Worm (Caenorhabditis elegans): ENCODE data around the gene T28A11.19.

The T28A11.19 gene

ce11 chrV:3227373-3227772 is 41.9 kb downstream of the T28A11.19 start, which contains the start of gene K08D9.2:
Gene K08D9.2, plus strand, starts transcription at chrV:3227673.
- no peak for TF ChIP-seq F16B12.6 (tag; optimal IDR thresholded peaks at IDR 0.05)
- TF ChIP-seq hlh-4 (tag; optimal IDR thresholded peaks at IDR 0.05), result no peak
- no peak for TF ChIP-seq mef-2 (tag; optimal IDR thresholded peaks at IDR 0.05)
- no peak for TF ChIP-seq isw-1 (GFP tag; IDR thresholded peaks at IDR 0.05)
- no peak for TF ChIP-seq tlp-1 (tag; optimal IDR thresholded peaks at IDR 0.05)
- no peak for TF ChIP-seq C04F5.9 (tag; optimal IDR thresholded peaks at IDR 0.05)
- TF ChIP-seq sup-37 (GFP tag; optimal IDR thresholded peaks at IDR 0.05), result no peak
- TF ChIP-seq skn-1 (tag; optimal IDR thresholded peaks at IDR 0.05), result no peak
- TF ChIP-seq zag-1 (tag; optimal IDR thresholded peaks at IDR 0.05), result no peak
- no peak for TF ChIP-seq C34B4.2 (tag; optimal IDR thresholded peaks at IDR 0.05)
- TF ChIP-seq C16A3.4 (tag; optimal IDR thresholded peaks at IDR 0.05), result no peak
